Fruit fly (Drosophila melanogaster) whole organism, embryonic: ENCODE measurements around the gene CG13252.

ENCODE experiments used
- Atf-2 ChIP-seq: fragments of 200-800 bp; sonication (Bioruptor generic); optimal IDR thresholded peaks from 2 replicates; lab custom pipeline; 2016; ENCODE audit warnings: missing biosample characterization, missing genetic modification characterization
- CG15073 ChIP-seq: fragments of 200-800 bp; sonication (Bioruptor generic); optimal IDR thresholded peaks from 2 replicates; lab custom pipeline; 2016; ENCODE audit warnings: missing biosample characterization, missing genetic modification characterization
- CG16779 ChIP-seq: fragments of 200-800 bp; sonication (Bioruptor generic); IDR thresholded peaks from 2 replicates; pipeline ENCODE4 v1.3.6; 2022; ENCODE audit warnings: missing biosample characterization, missing genetic modification characterization
- CG17385 ChIP-seq: fragments of 200-800 bp; sonication (Bioruptor generic); optimal IDR thresholded peaks from 3 replicates; lab custom pipeline; 2018; ENCODE audit warnings: missing biosample characterization, mild to moderate bottlenecking, missing genetic modification characterization
- CG4730 ChIP-seq: fragments of 200-800 bp; sonication (Bioruptor generic); IDR thresholded peaks from 2 replicates; pipeline ENCODE4 v1.3.6; 2022; ENCODE audit warnings: missing biosample characterization, missing genetic modification characterization
- CG7271 ChIP-seq: fragments of 200-800 bp; sonication (Bioruptor generic); optimal IDR thresholded peaks from 2 replicates; lab custom pipeline; 2018; ENCODE audit warnings: missing biosample characterization, mild to moderate bottlenecking, missing genetic modification characterization, moderate library complexity
- CG8478 ChIP-seq: fragments of >200 bp; optimal IDR thresholded peaks from 2 replicates; lab custom pipeline; 2018
- MTF-1 ChIP-seq: fragments of 200-800 bp; sonication (Bioruptor generic); optimal IDR thresholded peaks from 2 replicates; lab custom pipeline; 2018; ENCODE audit warnings: missing biosample characterization, mild to moderate bottlenecking, missing genetic modification characterization, borderline replicate concordance
- Ptx1 ChIP-seq: fragments of 200-800 bp; sonication (Bioruptor generic); IDR thresholded peaks from 2 replicates; pipeline ENCODE4 v1.3.6; 2022; ENCODE audit warnings: missing biosample characterization, missing genetic modification characterization
- cwo ChIP-seq: fragments of 200-800 bp; sonication (Bioruptor generic); optimal IDR thresholded peaks from 3 replicates; lab custom pipeline; 2017; ENCODE audit warnings: missing biosample characterization, missing genetic modification characterization, mild to moderate bottlenecking, moderate library complexity, missing genetic modification reagents
- ftz-f1 ChIP-seq: fragments of 200-800 bp; sonication (Bioruptor generic); optimal IDR thresholded peaks from 2 replicates; lab custom pipeline; 2016; ENCODE audit warnings: missing biosample characterization, missing genetic modification characterization
- gcm ChIP-seq: fragments of 200-800 bp; sonication (Bioruptor generic); optimal IDR thresholded peaks from 2 replicates; lab custom pipeline; 2019; ENCODE audit warnings: missing biosample characterization, mild to moderate bottlenecking, missing genetic modification characterization, moderate library complexity
- tio ChIP-seq: fragments of 200-800 bp; sonication (Bioruptor generic); optimal IDR thresholded peaks from 2 replicates; lab custom pipeline; 2017; ENCODE audit warnings: missing biosample characterization, missing genetic modification characterization, inconsistent platforms
- toy ChIP-seq: fragments of 200-800 bp; sonication (Bioruptor generic); IDR thresholded peaks from 2 replicates; pipeline ENCODE4 v1.3.6; 2022; ENCODE audit warnings: missing biosample characterization, missing genetic modification characterization

DNA sequence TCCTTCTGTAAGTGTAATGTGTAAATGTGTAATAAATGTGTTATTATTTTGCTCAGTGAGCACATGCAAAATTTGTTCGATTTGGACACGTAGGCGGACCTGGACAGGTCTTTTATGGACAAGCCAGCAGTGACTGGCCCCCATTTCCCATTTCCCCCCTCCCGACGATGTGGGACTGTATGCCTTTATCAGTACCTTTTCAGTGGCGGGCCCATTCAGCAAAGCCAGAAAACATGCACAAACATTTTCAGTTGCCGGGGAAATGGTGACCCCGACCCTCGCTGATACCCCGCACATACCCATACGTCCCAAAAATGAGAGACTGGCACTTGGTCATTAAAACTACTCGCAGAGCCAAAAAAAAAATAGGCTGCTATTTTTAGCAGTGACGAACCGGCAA is 5.9 kb downstream of the CG13252 start:
- TF ChIP-seq ftz-f1 (GFP tag; lab: Kevin White, UChicago) (no peak), CG4730 (GFP tag; lab: Robert Waterston, UW) (no peak), cwo (GFP tag; lab: Kevin White, UChicago) (no peak), CG16779 (GFP tag; lab: Robert Waterston, UW) (no peak), MTF-1 (GFP tag; lab: Kevin White, UChicago) (no peak), tio (GFP tag; lab: Kevin White, UChicago) (no peak), CG7271 (no peak), CG15073 (GFP tag; lab: Kevin White, UChicago) (no peak), toy (GFP tag; lab: Robert Waterston, UW) (no peak), Ptx1 (GFP tag; lab: Robert Waterston, UW) (no peak), CG8478 (lab: Kevin White, UChicago) (no peak), Atf-2 (GFP tag; lab: Kevin White, UChicago) (no peak), gcm (no peak), CG17385 (GFP tag; lab: Kevin White, UChicago) (no peak)
